Fruit fly (Drosophila melanogaster): Measurements from ENCODE around the gene Ir75d.

- TF ChIP-seq CG8478 (optimal IDR thresholded peaks at IDR 0.05) (no peak), CTCF (optimal IDR thresholded peaks at IDR 0.05) (no peak)
These were observed 50.5 kb downstream of the Ir75d start for dm6 chr3L:18860467-18860866.

Measured in S2 (cell line).